Worm (Caenorhabditis elegans): ENCODE measurements around the gene srd-20.

Gene srd-20

DNA sequence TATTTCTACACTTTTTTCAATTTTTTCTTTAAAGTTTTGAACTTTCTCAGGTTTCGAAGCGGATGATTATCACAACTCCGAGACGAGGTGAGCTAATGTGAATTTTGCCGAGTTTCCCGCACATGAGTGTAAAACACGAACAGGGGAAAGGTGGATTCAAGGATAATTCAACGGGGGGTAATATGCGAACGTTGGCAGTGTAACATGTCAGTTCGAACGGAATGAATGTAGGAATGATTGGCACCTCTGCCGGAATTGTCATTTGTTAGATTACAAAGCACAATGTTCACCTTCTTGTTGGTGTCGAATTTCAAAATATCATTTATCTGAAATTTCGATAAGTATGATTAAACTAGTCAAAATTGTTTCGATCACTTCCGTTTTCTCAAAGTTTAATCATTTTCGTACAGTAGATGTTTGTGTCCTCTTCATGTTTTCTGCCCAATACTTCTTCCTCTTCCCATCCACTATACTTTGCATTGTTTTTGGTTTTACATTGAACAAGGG is 36.4 kb upstream of the srd-20 start, which contains the start of gene picc-1 (continued):
- TF ChIP-seq nhr-237 (tag; optimal IDR thresholded peaks at IDR 0.05) (no peak), unc-130 (GFP tag; optimal IDR thresholded peaks at IDR 0.05) (no peak), ctbp-1 (GFP tag; IDR thresholded peaks at IDR 0.05) (no peak), zip-11 (GFP tag; IDR thresholded peaks at IDR 0.05) (no peak), Y105C5A.15 (GFP tag; IDR thresholded peaks at IDR 0.05) (no peak), D1046.2 (GFP tag; IDR thresholded peaks at IDR 0.05) (no peak), nhr-77 (tag; optimal IDR thresholded peaks at IDR 0.05) (no peak), ceh-82 (tag; optimal IDR thresholded peaks at IDR 0.05) (no peak), dve-1 (tag; optimal IDR thresholded peaks at IDR 0.05; ENCODE audit: insufficient read depth) (peak; percentile 21), lin-1 (GFP tag; IDR thresholded peaks at IDR 0.05) (no peak), ces-1 (GFP tag; optimal IDR thresholded peaks at IDR 0.05) (no peak), lim-7 (GFP tag; IDR thresholded peaks at IDR 0.05) (no peak), ZK337.2 (GFP tag; IDR thresholded peaks at IDR 0.05) (no peak), F37D6.2 (tag; optimal IDR thresholded peaks at IDR 0.05) (no peak), daf-16 (GFP tag; optimal IDR thresholded peaks at IDR 0.05) (no peak), daf-16 (tag; optimal IDR thresholded peaks at IDR 0.05) (no peak), mep-1 (tag; optimal IDR thresholded peaks at IDR 0.05) (peak; percentile 72), Y75B8A.6 (GFP tag; IDR thresholded peaks at IDR 0.05) (no peak), ZK546.5 (tag; optimal IDR thresholded peaks at IDR 0.05) (no peak), nhr-48 (tag; optimal IDR thresholded peaks at IDR 0.05) (peak; percentile 47), Y48G9A.11 (GFP tag; IDR thresholded peaks at IDR 0.05) (peak; percentile 69), dmd-9 (GFP tag; IDR thresholded peaks at IDR 0.05) (0 out of 2 replicates have a peak, but pooled peaks have one; percentile 38), T26A8.4 (GFP tag; IDR thresholded peaks at IDR 0.05) (0 out of 2 replicates have a peak, but pooled peaks have one; percentile 27), lin-39 (tag; optimal IDR thresholded peaks at IDR 0.05) (no peak), nhr-76 (tag; optimal IDR thresholded peaks at IDR 0.05) (no peak), pqm-1 (tag; optimal IDR thresholded peaks at IDR 0.05) (no peak), lin-38 (GFP tag; IDR thresholded peaks at IDR 0.05) (peak; percentile 63), daf-8 (GFP tag; IDR thresholded peaks at IDR 0.05) (no peak), ceh-44 (GFP tag; IDR thresholded peaks at IDR 0.05) (no peak), ama-1 (optimal IDR thresholded peaks at IDR 0.05) (peak; percentile 89), nhr-41 (GFP tag; IDR thresholded peaks at IDR 0.05) (no peak), fos-1 (tag; optimal IDR thresholded peaks at IDR 0.05) (no peak), lin-15B (tag; optimal IDR thresholded peaks at IDR 0.05) (no peak), attf-4 (tag; optimal IDR thresholded peaks at IDR 0.05) (no peak), dmd-8 (GFP tag; IDR thresholded peaks at IDR 0.05) (no peak), egl-27 (tag; optimal IDR thresholded peaks at IDR 0.05) (no peak), duxl-1 (tag; optimal IDR thresholded peaks at IDR 0.05; ENCODE audit: poor library complexity) (peak; percentile 64), jun-1 (tag; optimal IDR thresholded peaks at IDR 0.05) (no peak), T20F7.1 (GFP tag; optimal IDR thresholded peaks at IDR 0.05) (peak; percentile 24), pha-4 (GFP tag; IDR thresholded peaks at IDR 0.05) (no peak), pha-4 (tag; optimal IDR thresholded peaks at IDR 0.05) (no peak), rbr-2 (tag; optimal IDR thresholded peaks at IDR 0.05) (no peak), ceh-28 (tag; optimal IDR thresholded peaks at IDR 0.05) (no peak), ceh-62 (tag; optimal IDR thresholded peaks at IDR 0.05) (no peak)

- peak; percentile 12 for TF ChIP-seq nhr-48 (tag; optimal IDR thresholded peaks at IDR 0.05)
- TF ChIP-seq aha-1 (tag) = no peak
- TF ChIP-seq hlh-30 (tag; optimal IDR thresholded peaks at IDR 0.05; ENCODE audit: insufficient read depth) = peak; percentile 30
Measured at ce11 chrV:6022076-6022475, 33.3 kb upstream of the srd-20 start.

Measured in whole organism, L4 larva.